Worm (Caenorhabditis elegans): ENCODE data around the gene tdo-2.
A peak's percentile ranks its signal among the peaks of the same experiment; 100 is the strongest.

The tdo-2 gene

DNA sequence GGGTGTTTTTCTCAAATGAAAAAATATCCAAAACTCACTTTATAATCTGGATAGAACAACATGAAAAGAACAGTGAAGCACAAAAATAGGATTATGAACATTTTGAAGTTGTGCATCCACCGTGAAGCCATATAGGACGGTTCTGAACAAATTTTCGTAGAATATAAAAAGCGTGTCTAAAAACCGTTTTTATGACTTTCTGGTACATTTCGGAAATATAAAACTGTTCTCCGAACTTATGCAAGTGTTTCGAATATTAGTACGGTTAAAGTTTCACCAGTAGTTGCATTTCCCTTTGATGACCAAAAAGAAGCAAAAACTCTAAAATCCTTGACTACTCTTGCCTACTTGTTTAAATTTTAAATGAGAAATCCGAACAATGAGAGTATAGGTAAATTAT, 31.1 kb downstream of the tdo-2 start, which contains the start of gene C28H8.8:
C28H8.8 (minus strand) TSS at position 101 of the 400 bp plus-strand sequence.
- no peak for TF ChIP-seq sup-37 (GFP tag; optimal IDR thresholded peaks at IDR 0.05)
- no peak for TF ChIP-seq nhr-77 (tag; optimal IDR thresholded peaks at IDR 0.05)
- no peak for TF ChIP-seq ceh-90 (tag; optimal IDR thresholded peaks at IDR 0.05)
- TF ChIP-seq hlh-17 (GFP tag; optimal IDR thresholded peaks at IDR 0.05; ENCODE audit: borderline replicate concordance) = no peak
- TF ChIP-seq tbx-2 (tag; optimal IDR thresholded peaks at IDR 0.05) = no peak
- TF ChIP-seq fkh-8 (tag; optimal IDR thresholded peaks at IDR 0.05) = no peak
- no peak for TF ChIP-seq C34B4.2 (tag; optimal IDR thresholded peaks at IDR 0.05)
- no peak for TF ChIP-seq ztf-4 (tag; optimal IDR thresholded peaks at IDR 0.05)
- TF ChIP-seq nhr-12 (tag; optimal IDR thresholded peaks at IDR 0.05) = no peak
- no peak for TF ChIP-seq ces-1 (GFP tag; optimal IDR thresholded peaks at IDR 0.05)
- TF ChIP-seq F16B12.6 (tag; optimal IDR thresholded peaks at IDR 0.05) = no peak
- TF ChIP-seq Y116A8C.19 (tag; optimal IDR thresholded peaks at IDR 0.05; ENCODE audit: borderline replicate concordance) = no peak
- TF ChIP-seq nhr-20 (tag; optimal IDR thresholded peaks at IDR 0.05) = no peak
- TF ChIP-seq C16A3.4 (tag; optimal IDR thresholded peaks at IDR 0.05) = no peak
- TF ChIP-seq grh-1 (GFP tag; IDR thresholded peaks at IDR 0.05) = no peak
- no peak for TF ChIP-seq hlh-4 (tag; optimal IDR thresholded peaks at IDR 0.05)
- TF ChIP-seq mep-1 (tag; optimal IDR thresholded peaks at IDR 0.05) = no peak
- TF ChIP-seq vab-15 (tag; optimal IDR thresholded peaks at IDR 0.05) = no peak
- no peak for TF ChIP-seq ceh-88 (GFP tag; IDR thresholded peaks at IDR 0.05)

- no peak for TF ChIP-seq sptf-1 (tag; optimal IDR thresholded peaks at IDR 0.05)
- TF ChIP-seq unc-30 (tag; optimal IDR thresholded peaks at IDR 0.05) = no peak
- no peak for TF ChIP-seq fkh-10 (GFP tag; optimal IDR thresholded peaks at IDR 0.05)
- TF ChIP-seq nhr-71 (tag; optimal IDR thresholded peaks at IDR 0.05) = no peak
- no peak for TF ChIP-seq vab-15 (tag; optimal IDR thresholded peaks at IDR 0.05)
- TF ChIP-seq pag-3 (tag; optimal IDR thresholded peaks at IDR 0.05; ENCODE audit: borderline replicate concordance, insufficient read depth) = no peak
Measured at ce11 chrIII:5886893-5887292, 32.9 kb downstream of the tdo-2 start, which contains the start of gene C28H8.7. C28H8.7 (minus strand) TSS chrIII:5886993.

DNA sequence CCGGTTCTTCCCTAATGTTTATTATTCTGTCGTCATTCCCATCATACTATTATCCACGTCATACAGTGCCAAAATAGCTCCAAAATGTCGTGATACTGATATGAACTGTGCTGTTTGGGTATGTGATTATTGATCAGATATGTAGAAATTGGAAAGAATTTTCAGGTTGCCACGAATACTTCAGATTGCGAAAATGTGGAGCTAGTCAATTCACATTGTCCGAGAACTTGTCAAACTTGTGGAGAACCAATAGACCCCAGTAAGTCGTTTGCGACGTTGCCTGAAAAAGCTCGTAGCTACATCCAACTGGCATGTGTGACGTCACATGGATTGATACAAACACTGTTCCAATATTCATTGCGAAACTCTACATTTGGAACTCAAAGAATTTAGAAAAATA, 35.3 kb downstream of the tdo-2 start:
- TF ChIP-seq ama-1 (optimal IDR thresholded peaks at IDR 0.05) = no peak
- TF ChIP-seq efl-1 (optimal IDR thresholded peaks at IDR 0.05) = no peak
- peak in 1 of 2 experiments; percentile 38 for TF ChIP-seq efl-1 (GFP tag; optimal IDR thresholded peaks at IDR 0.05 in 1 of 2)

ce11 chrIII:5884007-5884406, 35.7 kb downstream of the tdo-2 start, which contains the start of gene C28H8.5:
C28H8.5 (plus strand) TSS chrIII:5884307.
- TF ChIP-seq sptf-1 (tag; optimal IDR thresholded peaks at IDR 0.05) (no peak), unc-98 (GFP tag; IDR thresholded peaks at IDR 0.05) (no peak), rnt-1 (tag; optimal IDR thresholded peaks at IDR 0.05) (no peak), isw-1 (GFP tag; IDR thresholded peaks at IDR 0.05) (no peak), lin-15B (tag; optimal IDR thresholded peaks at IDR 0.05) (no peak), zip-4 (GFP tag; optimal IDR thresholded peaks at IDR 0.05) (no peak), unc-62 (GFP tag; optimal IDR thresholded peaks at IDR 0.05) (no peak), elt-2 (tag; optimal IDR thresholded peaks at IDR 0.05) (no peak), snu-23 (GFP tag; optimal IDR thresholded peaks at IDR 0.05) (no peak), ceh-82 (tag; optimal IDR thresholded peaks at IDR 0.05) (no peak), blmp-1 (tag; optimal IDR thresholded peaks at IDR 0.05) (no peak), ztf-11 (tag; optimal IDR thresholded peaks at IDR 0.05) (no peak), mab-9 (GFP tag; IDR thresholded peaks at IDR 0.05) (no peak), nhr-19 (GFP tag; conservative IDR thresholded peaks at IDR 0.05) (no peak), lin-39 (tag; optimal IDR thresholded peaks at IDR 0.05) (no peak), mep-1 (tag; optimal IDR thresholded peaks at IDR 0.05) (no peak), nhr-47 (tag; optimal IDR thresholded peaks at IDR 0.05) (no peak)

Measured in whole organism, L1 larva.